Worm (Caenorhabditis elegans): Measurements from ENCODE around the gene Y45F10D.15.

Gene Y45F10D.15

DNA sequence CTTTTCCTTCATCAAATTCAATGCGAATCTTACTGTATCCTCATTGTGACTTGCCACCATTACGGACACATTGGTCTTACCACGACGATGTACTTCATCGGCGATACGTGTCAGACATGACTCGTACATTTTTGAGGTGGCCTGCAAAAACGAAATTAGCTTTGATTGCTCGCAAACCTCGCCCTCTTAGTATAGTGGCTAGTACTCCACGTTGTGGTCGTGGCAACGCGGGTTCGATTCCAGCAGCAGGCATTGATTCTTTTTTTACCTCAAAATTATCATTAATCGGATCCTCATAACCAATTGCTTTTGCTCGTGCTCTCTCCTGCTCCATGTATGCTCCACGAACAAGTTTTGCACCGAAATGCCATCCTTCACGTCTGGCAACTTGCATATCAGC, 49.3 kb upstream of the Y45F10D.15 start (continued):
- TF ChIP-seq snpc-4 (GFP tag; optimal IDR thresholded peaks at IDR 0.05) (peak; percentile 86), snpc-4 (tag; optimal IDR thresholded peaks at IDR 0.05) (peak; percentile 2 to 96 (median 93)), pbrm-1 (GFP tag; IDR thresholded peaks at IDR 0.05) (no peak), F49E8.2 (tag; optimal IDR thresholded peaks at IDR 0.05; ENCODE audit: insufficient read depth) (peak; percentile 26), T07F8.4 (tag; optimal IDR thresholded peaks at IDR 0.05) (no peak), nhr-90 (tag; optimal IDR thresholded peaks at IDR 0.05) (no peak), ekl-4 (GFP tag; IDR thresholded peaks at IDR 0.05) (no peak), tbx-9 (tag; optimal IDR thresholded peaks at IDR 0.05; ENCODE audit: borderline replicate concordance) (no peak), ztf-25 (GFP tag; IDR thresholded peaks at IDR 0.05) (no peak), snpc-1.3 (tag; optimal IDR thresholded peaks at IDR 0.05; ENCODE audit: insufficient read depth) (peak; percentile 46), ZK185.1 (tag; optimal IDR thresholded peaks at IDR 0.05; ENCODE audit: poor library complexity, severe bottlenecking) (no peak), ama-1 (optimal IDR thresholded peaks at IDR 0.05) (no peak), ama-1 (GFP tag; optimal IDR thresholded peaks at IDR 0.05) (peak in 1 of 2 experiments; percentile 8), ccch-3 (GFP tag; optimal IDR thresholded peaks at IDR 0.05) (no peak), mcd-1 (GFP tag; IDR thresholded peaks at IDR 0.05) (no peak), ets-4 (GFP tag; optimal IDR thresholded peaks at IDR 0.05) (no peak), Y53F4B.3 (GFP tag; IDR thresholded peaks at IDR 0.05) (no peak), rpc-1 (optimal IDR thresholded peaks at IDR 0.05) (peak; percentile 47), rpc-1 (tag; optimal IDR thresholded peaks at IDR 0.05) (peak; percentile 75), Y53G8AR.9 (GFP tag; conservative IDR thresholded peaks at IDR 0.05) (no peak), fkh-3 (tag; optimal IDR thresholded peaks at IDR 0.05) (no peak), ztf-28 (GFP tag; IDR thresholded peaks at IDR 0.05) (no peak), dox-1 (GFP tag; IDR thresholded peaks at IDR 0.05) (no peak; the same call in 1 of the 2 replicates), mxl-1 (tag; optimal IDR thresholded peaks at IDR 0.05) (peak; percentile 1), Y95B8A.8 (GFP tag; IDR thresholded peaks at IDR 0.05) (no peak), snpc-3.4 (tag; optimal IDR thresholded peaks at IDR 0.05) (peak; percentile 16), atf-7 (tag; optimal IDR thresholded peaks at IDR 0.05) (no peak), hsf-1 (GFP tag; IDR thresholded peaks at IDR 0.05) (no peak), F57A8.1 (GFP tag; optimal IDR thresholded peaks at IDR 0.05) (no peak), F52B5.7 (tag; optimal IDR thresholded peaks at IDR 0.05) (peak; percentile 39), ztf-18 (tag; optimal IDR thresholded peaks at IDR 0.05) (peak; percentile 63), T26A5.8 (tag; optimal IDR thresholded peaks at IDR 0.05) (no peak), ceh-100 (GFP tag; IDR thresholded peaks at IDR 0.05) (no peak), F55B11.4 (tag; optimal IDR thresholded peaks at IDR 0.05; ENCODE audit: borderline replicate concordance, insufficient read depth) (no peak), B0035.1 (tag; optimal IDR thresholded peaks at IDR 0.05) (no peak), lin-40 (tag; optimal IDR thresholded peaks at IDR 0.05) (no peak), nfyb-1 (GFP tag; IDR thresholded peaks at IDR 0.05) (no peak), bed-1 (GFP tag; IDR thresholded peaks at IDR 0.05) (0 out of 2 replicates have a peak, but pooled peaks have one; percentile 38)

ce11 chrIV:13866754-13867153, 46.0 kb upstream of the Y45F10D.15 start, which contains the start of gene B0513.90:
B0513.90 (plus strand) TSS chrIV:13867054.
- TF ChIP-seq Y95B8A.8 (GFP tag; IDR thresholded peaks at IDR 0.05) (no peak), attf-5 (GFP tag; optimal IDR thresholded peaks at IDR 0.05) (no peak), pha-4 (tag; optimal IDR thresholded peaks at IDR 0.05) (no peak), hsf-1 (GFP tag; IDR thresholded peaks at IDR 0.05) (no peak), lir-1 (GFP tag; conservative IDR thresholded peaks at IDR 0.05) (no peak), T26A5.8 (tag; optimal IDR thresholded peaks at IDR 0.05) (no peak), B0336.3 (GFP tag; IDR thresholded peaks at IDR 0.05) (no peak), hmg-20 (GFP tag; IDR thresholded peaks at IDR 0.05) (no peak), snpc-4 (GFP tag; optimal IDR thresholded peaks at IDR 0.05) (no peak), snpc-4 (tag; optimal IDR thresholded peaks at IDR 0.05) (no peak), ceh-91 (GFP tag; IDR thresholded peaks at IDR 0.05) (no peak), ceh-27 (GFP tag; optimal IDR thresholded peaks at IDR 0.05) (no peak), ccch-3 (GFP tag; optimal IDR thresholded peaks at IDR 0.05) (no peak), F10E7.11 (tag; optimal IDR thresholded peaks at IDR 0.05) (no peak), xnd-1 (tag; optimal IDR thresholded peaks at IDR 0.05) (no peak), Y53F4B.3 (GFP tag; IDR thresholded peaks at IDR 0.05) (no peak)
